Worm (Caenorhabditis elegans) whole organism, L1 larva: ENCODE results near the gene mup-4.

Experiments used
- C04F5.9 ChIP-seq: sonication (generic microtip); optimal IDR thresholded peaks from 2 replicates; lab custom pipeline; 2016; ENCODE audit warnings: missing genetic modification characterization, missing compliant biosample characterization
- C34B4.2 ChIP-seq: sonication (generic microtip); optimal IDR thresholded peaks from 2 replicates; lab custom pipeline; 2017; ENCODE audit warnings: mild to moderate bottlenecking, missing genetic modification characterization, missing compliant biosample characterization
- F16B12.6 ChIP-seq: fragments of 150-350 bp; optimal IDR thresholded peaks from 2 replicates; lab custom pipeline; 2014; ENCODE audit warnings: missing biosample characterization, missing genetic modification characterization
- Y116A8C.19 ChIP-seq: sonication (generic microtip); optimal IDR thresholded peaks from 2 replicates; lab custom pipeline; 2016; ENCODE audit warnings: missing compliant biosample characterization, missing genetic modification characterization, borderline replicate concordance
- aha-1 ChIP-seq: fragments of 150-350 bp; optimal IDR thresholded peaks from 2 replicates; lab custom pipeline; 2014; ENCODE audit warnings: missing biosample characterization, missing genetic modification characterization
- alr-1 ChIP-seq: fragments of 200-800 bp; sonication (Bioruptor generic); optimal IDR thresholded peaks from 2 replicates; lab custom pipeline; 2018; ENCODE audit warnings: borderline replicate concordance, mild to moderate bottlenecking, missing genetic modification characterization, missing compliant biosample characterization
- aly-2 ChIP-seq: fragments of 150-350 bp; optimal IDR thresholded peaks from 2 replicates; lab custom pipeline; 2014; ENCODE audit warnings: missing biosample characterization, missing genetic modification characterization
- ama-1 ChIP-seq: fragments of 150-350 bp; optimal IDR thresholded peaks from 2 replicates; lab custom pipeline; 2014
- ceh-63 ChIP-seq: fragments of 200-800 bp; sonication (Bioruptor generic); optimal IDR thresholded peaks from 2 replicates; lab custom pipeline; 2018; ENCODE audit warnings: mild to moderate bottlenecking, missing genetic modification characterization, missing compliant biosample characterization
- ceh-8 ChIP-seq: fragments of 200-800 bp; sonication (Bioruptor generic); optimal IDR thresholded peaks from 2 replicates; lab custom pipeline; 2018; ENCODE audit warnings: mild to moderate bottlenecking, missing genetic modification characterization, moderate library complexity, missing compliant biosample characterization
- ceh-82 ChIP-seq, 3 experiments: fragments of 150-350 bp in 1 of 3; sonication (generic microtip) in 2 of 3; optimal IDR thresholded peaks; 2 replicates each; lab custom pipeline; 2014 to 2017; ENCODE audit warnings: missing biosample characterization in 3 of 3, missing genetic modification characterization in 3 of 3
- ceh-88 ChIP-seq: fragments of 200-800 bp; sonication (Bioruptor generic); IDR thresholded peaks from 2 replicates; pipeline ENCODE4 v1.3.6; 2022; ENCODE audit warnings: missing genetic modification characterization, missing compliant biosample characterization
- ces-1 ChIP-seq: fragments of 150-350 bp; optimal IDR thresholded peaks from 2 replicates; lab custom pipeline; 2014; ENCODE audit warnings: missing biosample characterization, missing genetic modification reagents, missing genetic modification characterization
- dsc-1 ChIP-seq: sonication (generic microtip); optimal IDR thresholded peaks from 2 replicates; lab custom pipeline; 2016; ENCODE audit warnings: mild to moderate bottlenecking, missing genetic modification characterization, missing compliant biosample characterization
- efl-1 ChIP-seq, 4 experiments: fragments of 150-350 bp; optimal IDR thresholded peaks in 3 of 4; peaks in 1 of 4; 1 replicate in 1 of 4; 2 replicates in 3 of 4; lab custom pipeline; 2014; ENCODE audit warnings: missing biosample characterization in 2 of 4, missing genetic modification characterization in 2 of 4, missing genetic modification reagents in 2 of 4
- egl-27 ChIP-seq, 2 experiments: fragments of 150-350 bp in 1 of 2; sonication (generic microtip); optimal IDR thresholded peaks; 3 replicates each; lab custom pipeline; 2017 to 2018; ENCODE audit warnings: missing biosample characterization in 2 of 2, missing genetic modification characterization in 2 of 2, missing genetic modification reagents in 2 of 2
- elt-3 ChIP-seq, 6 experiments: fragments of 150-350 bp in 1 of 6; sonication (generic microtip); optimal IDR thresholded peaks; 2 replicates each; lab custom pipeline; 2017 to 2018; ENCODE audit warnings: missing biosample characterization in 6 of 6, missing genetic modification characterization in 6 of 6, inconsistent platforms in 1 of 6
- ets-5 ChIP-seq: fragments of 200-800 bp; sonication (Bioruptor generic); IDR thresholded peaks from 2 replicates; pipeline ENCODE4 v1.3.6; 2022; ENCODE audit warnings: missing genetic modification characterization, missing compliant biosample characterization
- fkh-8 ChIP-seq: sonication (generic microtip); optimal IDR thresholded peaks from 2 replicates; lab custom pipeline; 2016; ENCODE audit warnings: mild to moderate bottlenecking, missing genetic modification characterization, missing compliant biosample characterization
- fos-1 ChIP-seq: fragments of 150-350 bp; optimal IDR thresholded peaks from 2 replicates; lab custom pipeline; 2014; ENCODE audit warnings: missing biosample characterization, missing genetic modification characterization
- hpl-2 ChIP-seq: fragments of 150-350 bp; optimal IDR thresholded peaks from 2 replicates; lab custom pipeline; 2014; ENCODE audit warnings: missing biosample characterization, missing genetic modification reagents, missing genetic modification characterization
- irx-1 ChIP-seq: sonication (generic microtip); optimal IDR thresholded peaks from 2 replicates; lab custom pipeline; 2016; ENCODE audit warnings: missing genetic modification characterization, missing compliant biosample characterization
- jun-1 ChIP-seq: fragments of 150-350 bp; optimal IDR thresholded peaks from 2 replicates; lab custom pipeline; 2014; ENCODE audit warnings: missing biosample characterization, missing genetic modification reagents, missing genetic modification characterization
- lin-35 ChIP-seq, 2 experiments: fragments of 150-350 bp; optimal IDR thresholded peaks; 2 replicates each; lab custom pipeline; 2014; ENCODE audit warnings: missing biosample characterization in 2 of 2, missing genetic modification characterization in 2 of 2, missing genetic modification reagents in 2 of 2
- lsy-2 ChIP-seq, 2 experiments: fragments of 150-350 bp; optimal IDR thresholded peaks; 2 replicates each; lab custom pipeline; 2014; ENCODE audit warnings: missing biosample characterization in 2 of 2, missing genetic modification characterization in 2 of 2
- mab-9 ChIP-seq: fragments of 200-800 bp; sonication (Bioruptor generic); IDR thresholded peaks from 2 replicates; pipeline ENCODE4 v1.3.6; 2022; ENCODE audit warnings: missing genetic modification reagents, missing genetic modification characterization, missing compliant biosample characterization
- mef-2 ChIP-seq: fragments of 150-350 bp; optimal IDR thresholded peaks from 2 replicates; lab custom pipeline; 2014; ENCODE audit warnings: missing biosample characterization, missing genetic modification characterization
- mep-1 ChIP-seq: fragments of 150-350 bp; optimal IDR thresholded peaks from 2 replicates; lab custom pipeline; 2014; ENCODE audit warnings: missing biosample characterization, missing genetic modification characterization
- nhr-11 ChIP-seq: fragments of 150-350 bp; optimal IDR thresholded peaks from 2 replicates; lab custom pipeline; 2014; ENCODE audit warnings: missing biosample characterization, missing genetic modification characterization
- nhr-20 ChIP-seq: sonication (generic microtip); optimal IDR thresholded peaks from 2 replicates; lab custom pipeline; 2016; ENCODE audit warnings: mild to moderate bottlenecking, missing genetic modification characterization, missing compliant biosample characterization
- nhr-237 ChIP-seq: fragments of 150-350 bp; optimal IDR thresholded peaks from 2 replicates; lab custom pipeline; 2014; ENCODE audit warnings: missing biosample characterization, missing genetic modification characterization
- nhr-47 ChIP-seq: sonication (generic microtip); optimal IDR thresholded peaks from 2 replicates; lab custom pipeline; 2016; ENCODE audit warnings: mild to moderate bottlenecking, missing genetic modification characterization, moderate library complexity, missing compliant biosample characterization
- nhr-71 ChIP-seq: sonication (generic microtip); optimal IDR thresholded peaks from 2 replicates; lab custom pipeline; 2016; ENCODE audit warnings: mild to moderate bottlenecking, missing genetic modification characterization, moderate library complexity, missing compliant biosample characterization
- nhr-76 ChIP-seq: sonication (generic microtip); optimal IDR thresholded peaks from 2 replicates; lab custom pipeline; 2017; ENCODE audit warnings: missing biosample characterization, missing genetic modification characterization
- nhr-77 ChIP-seq: fragments of 150-350 bp; optimal IDR thresholded peaks from 2 replicates; lab custom pipeline; 2014; ENCODE audit warnings: missing biosample characterization, missing genetic modification characterization
- nhr-85 ChIP-seq: sonication (generic microtip); peaks from one replicate; lab custom pipeline; 2016; ENCODE audit warnings: missing genetic modification characterization, inconsistent platforms, missing compliant biosample characterization
- nhr-90 ChIP-seq: sonication (generic microtip); optimal IDR thresholded peaks from 2 replicates; lab custom pipeline; 2016; ENCODE audit warnings: mild to moderate bottlenecking, missing genetic modification characterization, missing compliant biosample characterization; ENCODE audit not compliant: poor library complexity
- pag-3 ChIP-seq: sonication (generic microtip); optimal IDR thresholded peaks from 2 replicates; lab custom pipeline; 2017; ENCODE audit warnings: missing genetic modification characterization, mild to moderate bottlenecking, missing compliant biosample characterization, antibody characterized with exemption, borderline replicate concordance; ENCODE audit not compliant: insufficient read depth
- rnt-1 ChIP-seq: sonication (generic microtip); optimal IDR thresholded peaks from 2 replicates; lab custom pipeline; 2016; ENCODE audit warnings: mild to moderate bottlenecking, missing genetic modification characterization, moderate library complexity, missing compliant biosample characterization
- skn-1 ChIP-seq: fragments of 150-350 bp; optimal IDR thresholded peaks from 2 replicates; lab custom pipeline; 2014; ENCODE audit warnings: missing biosample characterization, missing genetic modification characterization
- snpc-4 ChIP-seq: fragments of 150-350 bp; optimal IDR thresholded peaks from 2 replicates; lab custom pipeline; 2014; ENCODE audit warnings: missing biosample characterization, missing genetic modification characterization
- snu-23 ChIP-seq: sonication (generic microtip); optimal IDR thresholded peaks from 2 replicates; lab custom pipeline; 2016; ENCODE audit warnings: missing genetic modification characterization, missing compliant biosample characterization
- sox-4 ChIP-seq: sonication (generic microtip); optimal IDR thresholded peaks from 2 replicates; lab custom pipeline; 2016; ENCODE audit warnings: missing genetic modification characterization, missing compliant biosample characterization
- sup-37 ChIP-seq: fragments of 200-800 bp; sonication (Bioruptor generic); optimal IDR thresholded peaks from 2 replicates; lab custom pipeline; 2018; ENCODE audit warnings: mild to moderate bottlenecking, missing genetic modification characterization, missing compliant biosample characterization
- tbx-2 ChIP-seq: sonication (generic microtip); optimal IDR thresholded peaks from 2 replicates; lab custom pipeline; 2016; ENCODE audit warnings: missing genetic modification characterization, missing compliant biosample characterization
- tlp-1 ChIP-seq: fragments of 150-350 bp; optimal IDR thresholded peaks from 2 replicates; lab custom pipeline; 2014; ENCODE audit warnings: missing biosample characterization, missing genetic modification characterization
- unc-130 ChIP-seq: fragments of 150-350 bp; optimal IDR thresholded peaks from 2 replicates; lab custom pipeline; 2017; ENCODE audit warnings: missing biosample characterization, missing genetic modification characterization, inconsistent platforms
- unc-30 ChIP-seq: sonication (generic microtip); optimal IDR thresholded peaks from 2 replicates; lab custom pipeline; 2017; ENCODE audit warnings: missing biosample characterization, missing genetic modification characterization
- unc-62 ChIP-seq: fragments of 150-350 bp; optimal IDR thresholded peaks from 2 replicates; lab custom pipeline; 2014; ENCODE audit warnings: missing biosample characterization, missing genetic modification reagents, missing genetic modification characterization
- unc-86 ChIP-seq: sonication (generic microtip); optimal IDR thresholded peaks from 2 replicates; lab custom pipeline; 2016; ENCODE audit warnings: missing genetic modification characterization, missing compliant biosample characterization
- unc-98 ChIP-seq: fragments of 200-800 bp; sonication (Bioruptor generic); IDR thresholded peaks from 2 replicates; pipeline ENCODE4 v1.3.6; 2022; ENCODE audit warnings: missing genetic modification characterization, missing compliant biosample characterization
- xbp-1 ChIP-seq: sonication (generic microtip); optimal IDR thresholded peaks from 2 replicates; lab custom pipeline; 2016; ENCODE audit warnings: missing genetic modification characterization, missing compliant biosample characterization
- zag-1 ChIP-seq: fragments of 150-350 bp; optimal IDR thresholded peaks from 2 replicates; lab custom pipeline; 2014; ENCODE audit warnings: missing biosample characterization, missing genetic modification characterization
- zip-4 ChIP-seq: fragments of 200-800 bp; sonication (Bioruptor generic); optimal IDR thresholded peaks from 2 replicates; lab custom pipeline; 2018; ENCODE audit warnings: mild to moderate bottlenecking, missing genetic modification characterization, moderate library complexity, missing compliant biosample characterization

Gene mup-4

DNA sequence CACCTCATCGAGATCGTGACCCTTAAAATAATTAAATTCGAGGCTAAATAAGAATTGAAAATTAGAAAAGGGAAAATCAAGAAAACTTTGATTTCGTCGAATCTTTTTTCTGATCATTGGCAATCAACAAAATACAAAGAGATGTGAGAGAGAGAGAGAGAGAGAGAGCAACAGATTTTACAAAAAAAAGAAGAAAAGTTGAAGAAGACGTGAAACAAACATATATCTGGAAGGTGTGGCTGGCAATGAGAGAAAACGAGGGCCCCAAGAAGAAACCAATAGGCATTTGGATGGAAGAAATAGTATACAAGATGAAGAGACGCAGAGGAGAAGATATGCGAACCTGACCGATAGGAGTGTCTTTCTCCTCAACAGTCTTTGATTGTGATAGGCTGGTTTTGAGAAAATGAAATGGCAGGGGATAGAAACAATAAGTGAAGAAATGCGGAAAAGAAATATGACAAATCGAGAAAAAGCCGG lies at the start of gene mup-4:
mup-4 (minus strand) TSS at position 51 of the 480 bp plus-strand sequence.
- TF ChIP-seq aly-2 (tag; lab: Kevin White, UChicago) = no peak
- no peak for TF ChIP-seq unc-98 (GFP tag; lab: Robert Waterston, UW)
- no peak for TF ChIP-seq skn-1 (tag; lab: Kevin White, UChicago)
- TF ChIP-seq nhr-90 (tag; lab: Kevin White, UChicago) = peak; percentile 39
- TF ChIP-seq ceh-8 (GFP tag; lab: Kevin White, UChicago) = no peak
- no peak for TF ChIP-seq nhr-237
- TF ChIP-seq dsc-1 (tag; lab: Kevin White, UChicago) = no peak
- TF ChIP-seq nhr-11 = no peak
- no peak for TF ChIP-seq zip-4 (GFP tag; lab: Kevin White, UChicago)
- no peak for TF ChIP-seq aha-1 (tag; lab: Kevin White, UChicago)
- TF ChIP-seq ceh-88 = no peak
- no peak for TF ChIP-seq nhr-77 (tag; lab: Kevin White, UChicago)
- TF ChIP-seq ets-5 (GFP tag; lab: Robert Waterston, UW) = no peak
- TF ChIP-seq nhr-20 = peak; percentile 43
- no peak for TF ChIP-seq xbp-1 (tag; lab: Kevin White, UChicago)
- TF ChIP-seq nhr-47 = no peak
- no peak for TF ChIP-seq snpc-4 (tag; lab: Kevin White, UChicago)
- no peak for TF ChIP-seq ces-1 (GFP tag; lab: Kevin White, UChicago)
- TF ChIP-seq snu-23 (GFP tag; lab: Kevin White, UChicago) = peak; percentile 49
- TF ChIP-seq ceh-82 (tag; optimal IDR thresholded peaks at IDR 0.05; lab: Kevin White, UChicago) = no peak
- TF ChIP-seq unc-30 (tag; lab: Kevin White, UChicago) = no peak
- TF ChIP-seq F16B12.6 (tag; lab: Kevin White, UChicago) = no peak
- TF ChIP-seq unc-130 = no peak
- peak; percentile 85 for TF ChIP-seq nhr-85 (tag; lab: Kevin White, UChicago)
- no peak for TF ChIP-seq sup-37 (GFP tag; lab: Kevin White, UChicago)
- no peak for TF ChIP-seq Y116A8C.19 (tag; lab: Kevin White, UChicago)
- no peak for TF ChIP-seq irx-1 (tag; lab: Kevin White, UChicago)
- no peak for TF ChIP-seq mep-1 (tag; lab: Kevin White, UChicago)
- TF ChIP-seq ceh-63 (GFP tag; lab: Kevin White, UChicago) = no peak
- no peak for TF ChIP-seq tlp-1 (tag; lab: Kevin White, UChicago)
- TF ChIP-seq C04F5.9 (tag; lab: Kevin White, UChicago) = no peak
- no peak for TF ChIP-seq C34B4.2 (tag; lab: Kevin White, UChicago)
- TF ChIP-seq unc-62 (GFP tag; lab: Kevin White, UChicago) = no peak
- peak; percentile 91 for TF ChIP-seq pag-3 (tag; lab: Kevin White, UChicago)
- no peak for TF ChIP-seq mab-9
- no peak for TF ChIP-seq ama-1 (lab: Kevin White, UChicago)
- TF ChIP-seq efl-1 (optimal IDR thresholded peaks at IDR 0.05; lab: Kevin White, UChicago) = no peak
- TF ChIP-seq efl-1 (GFP tag; optimal IDR thresholded peaks at IDR 0.05 in 1 of 2; lab: Kevin White, UChicago) = no peak
- no peak for TF ChIP-seq unc-86 (tag; lab: Kevin White, UChicago)
- no peak for TF ChIP-seq mef-2 (tag; lab: Kevin White, UChicago)
- no peak for TF ChIP-seq zag-1 (tag; lab: Kevin White, UChicago)
- TF ChIP-seq fos-1 (tag; lab: Kevin White, UChicago) = no peak
- no peak for TF ChIP-seq jun-1
- no peak for TF ChIP-seq hpl-2
- no peak for TF ChIP-seq nhr-76 (tag; lab: Kevin White, UChicago)
- peak in 4 of 6 experiments; percentile 11 to 65 (median 39) for TF ChIP-seq elt-3 (tag; optimal IDR thresholded peaks at IDR 0.05; lab: Kevin White, UChicago)
- TF ChIP-seq rnt-1 (tag; lab: Kevin White, UChicago) = no peak
- TF ChIP-seq alr-1 (tag; lab: Kevin White, UChicago) = no peak
- peak; percentile 17 for TF ChIP-seq tbx-2 (tag; lab: Kevin White, UChicago)
- TF ChIP-seq egl-27 (tag; optimal IDR thresholded peaks at IDR 0.05; lab: Kevin White, UChicago) = no peak
- TF ChIP-seq lsy-2 (tag; optimal IDR thresholded peaks at IDR 0.05; lab: Kevin White, UChicago) = peak; percentile 4 to 21
- peak; percentile 43 for TF ChIP-seq nhr-71 (tag; lab: Kevin White, UChicago)
- TF ChIP-seq fkh-8 (tag; lab: Kevin White, UChicago) = no peak
- TF ChIP-seq lin-35 (GFP tag; optimal IDR thresholded peaks at IDR 0.05; lab: Kevin White, UChicago) = no peak
- no peak for TF ChIP-seq sox-4
